Fruit fly (Drosophila melanogaster) whole organism, embryonic: Measurements from ENCODE around the gene Rab9.

ENCODE experiments used
- CG10267 ChIP-seq: fragments of 200-800 bp; sonication (Bioruptor generic); optimal IDR thresholded peaks from 2 replicates; lab custom pipeline; 2018; ENCODE audit warnings: missing biosample characterization, mild to moderate bottlenecking, missing genetic modification characterization, moderate library complexity
- CG3838 ChIP-seq: fragments of 200-800 bp; sonication (Bioruptor generic); optimal IDR thresholded peaks from 3 replicates; lab custom pipeline; 2016; ENCODE audit warnings: missing biosample characterization, missing genetic modification characterization
- CG4854 ChIP-seq: fragments of 200-800 bp; sonication (Bioruptor generic); optimal IDR thresholded peaks from 2 replicates; lab custom pipeline; 2016; ENCODE audit warnings: missing biosample characterization, missing genetic modification characterization, inconsistent platforms
- CG9876 ChIP-seq: fragments of 200-800 bp; sonication (Bioruptor generic); optimal IDR thresholded peaks from 2 replicates; lab custom pipeline; 2016; ENCODE audit warnings: missing biosample characterization, missing genetic modification characterization
- HLH4C ChIP-seq: fragments of 200-800 bp; sonication (Bioruptor generic); IDR thresholded peaks from 3 replicates; pipeline ENCODE4 v1.3.6; 2022; ENCODE audit warnings: missing biosample characterization, missing genetic modification characterization; ENCODE audit not compliant: partially characterized antibody
- TFAM ChIP-seq: fragments of 200-800 bp; sonication (Bioruptor generic); optimal IDR thresholded peaks from 2 replicates; lab custom pipeline; 2017; ENCODE audit warnings: missing biosample characterization, missing genetic modification characterization, inconsistent platforms
- pho ChIP-seq: fragments of 200-800 bp; sonication (Bioruptor generic); optimal IDR thresholded peaks from 2 replicates; lab custom pipeline; 2016; ENCODE audit warnings: missing biosample characterization, missing genetic modification characterization
- pnt ChIP-seq: fragments of 200-800 bp; sonication (Bioruptor generic); optimal IDR thresholded peaks from 3 replicates; lab custom pipeline; 2016; ENCODE audit warnings: missing biosample characterization, missing genetic modification characterization

dm6 chr2L:19438685-19439597 lies 6.6 kb downstream of the Rab9 start:
- TF ChIP-seq pnt (GFP tag; lab: Kevin White, UChicago) = no peak
- no peak for TF ChIP-seq HLH4C (GFP tag; lab: Robert Waterston, UW)
- no peak for TF ChIP-seq pho (GFP tag; lab: Kevin White, UChicago)
- no peak for TF ChIP-seq CG10267 (tag; lab: Kevin White, UChicago)
- TF ChIP-seq CG9876 (GFP tag; lab: Kevin White, UChicago) = no peak
- no peak for TF ChIP-seq CG3838 (GFP tag; lab: Kevin White, UChicago)
- TF ChIP-seq TFAM (GFP tag; lab: Kevin White, UChicago) = no peak
- TF ChIP-seq CG4854 (GFP tag; lab: Kevin White, UChicago) = no peak
